Worm (Caenorhabditis elegans) whole organism, L1 larva: Measurements from ENCODE around the gene F17C11.13.

ENCODE experiments used
- C04F5.9 ChIP-seq: sonication (generic microtip); optimal IDR thresholded peaks from 2 replicates; lab custom pipeline; 2016; ENCODE audit warnings: missing genetic modification characterization, missing compliant biosample characterization
- C16A3.4 ChIP-seq: fragments of 150-350 bp; optimal IDR thresholded peaks from 2 replicates; lab custom pipeline; 2014; ENCODE audit warnings: missing biosample characterization, missing genetic modification characterization
- Y116A8C.19 ChIP-seq: sonication (generic microtip); optimal IDR thresholded peaks from 2 replicates; lab custom pipeline; 2016; ENCODE audit warnings: missing compliant biosample characterization, missing genetic modification characterization, borderline replicate concordance
- aha-1 ChIP-seq: fragments of 150-350 bp; optimal IDR thresholded peaks from 2 replicates; lab custom pipeline; 2014; ENCODE audit warnings: missing biosample characterization, missing genetic modification characterization
- blmp-1 ChIP-seq: fragments of 150-350 bp; optimal IDR thresholded peaks from 2 replicates; lab custom pipeline; 2014; ENCODE audit warnings: missing biosample characterization, missing genetic modification characterization
- ceh-8 ChIP-seq: fragments of 200-800 bp; sonication (Bioruptor generic); optimal IDR thresholded peaks from 2 replicates; lab custom pipeline; 2018; ENCODE audit warnings: mild to moderate bottlenecking, missing genetic modification characterization, moderate library complexity, missing compliant biosample characterization
- ceh-82 ChIP-seq, 3 experiments: fragments of 150-350 bp in 1 of 3; sonication (generic microtip) in 2 of 3; optimal IDR thresholded peaks; 2 replicates each; lab custom pipeline; 2014 to 2017; ENCODE audit warnings: missing biosample characterization in 3 of 3, missing genetic modification characterization in 3 of 3
- ceh-88 ChIP-seq: fragments of 200-800 bp; sonication (Bioruptor generic); IDR thresholded peaks from 2 replicates; pipeline ENCODE4 v1.3.6; 2022; ENCODE audit warnings: missing genetic modification characterization, missing compliant biosample characterization
- ceh-90 ChIP-seq: sonication (generic microtip); optimal IDR thresholded peaks from 2 replicates; lab custom pipeline; 2016; ENCODE audit warnings: missing genetic modification characterization, missing compliant biosample characterization
- efl-1 ChIP-seq, 4 experiments: fragments of 150-350 bp; optimal IDR thresholded peaks in 3 of 4; peaks in 1 of 4; 1 replicate in 1 of 4; 2 replicates in 3 of 4; lab custom pipeline; 2014; ENCODE audit warnings: missing biosample characterization in 2 of 4, missing genetic modification characterization in 2 of 4, missing genetic modification reagents in 2 of 4
- efl-3 ChIP-seq: fragments of 200-800 bp; sonication (Bioruptor generic); optimal IDR thresholded peaks from 2 replicates; lab custom pipeline; 2018; ENCODE audit warnings: mild to moderate bottlenecking, missing genetic modification characterization, missing compliant biosample characterization
- elt-2 ChIP-seq: sonication (generic microtip); optimal IDR thresholded peaks from 2 replicates; lab custom pipeline; 2016; ENCODE audit warnings: missing genetic modification characterization, mild to moderate bottlenecking, inconsistent platforms, missing compliant biosample characterization, missing genetic modification reagents
- ets-5 ChIP-seq: fragments of 200-800 bp; sonication (Bioruptor generic); IDR thresholded peaks from 2 replicates; pipeline ENCODE4 v1.3.6; 2022; ENCODE audit warnings: missing genetic modification characterization, missing compliant biosample characterization
- fkh-4 ChIP-seq: sonication (generic microtip); optimal IDR thresholded peaks from 2 replicates; lab custom pipeline; 2016; ENCODE audit warnings: missing compliant biosample characterization, missing genetic modification characterization, borderline replicate concordance
- fkh-8 ChIP-seq: sonication (generic microtip); optimal IDR thresholded peaks from 2 replicates; lab custom pipeline; 2016; ENCODE audit warnings: mild to moderate bottlenecking, missing genetic modification characterization, missing compliant biosample characterization
- hlh-4 ChIP-seq: sonication (generic microtip); optimal IDR thresholded peaks from 2 replicates; lab custom pipeline; 2016; ENCODE audit warnings: mild to moderate bottlenecking, missing genetic modification characterization, missing compliant biosample characterization
- irx-1 ChIP-seq: sonication (generic microtip); optimal IDR thresholded peaks from 2 replicates; lab custom pipeline; 2016; ENCODE audit warnings: missing genetic modification characterization, missing compliant biosample characterization
- isw-1 ChIP-seq: fragments of 200-800 bp; sonication (Bioruptor generic); IDR thresholded peaks from 2 replicates; pipeline ENCODE4 v1.3.6; 2022; ENCODE audit warnings: missing genetic modification characterization, missing compliant biosample characterization
- lin-13 ChIP-seq: fragments of 150-350 bp; optimal IDR thresholded peaks from 2 replicates; lab custom pipeline; 2014; ENCODE audit warnings: missing biosample characterization, missing genetic modification reagents, missing genetic modification characterization
- lin-15B ChIP-seq: fragments of 150-350 bp; sonication (generic microtip); optimal IDR thresholded peaks from 3 replicates; lab custom pipeline; 2014; ENCODE audit warnings: missing biosample characterization, missing genetic modification characterization
- lin-35 ChIP-seq, 2 experiments: fragments of 150-350 bp; optimal IDR thresholded peaks; 2 replicates each; lab custom pipeline; 2014; ENCODE audit warnings: missing biosample characterization in 2 of 2, missing genetic modification characterization in 2 of 2, missing genetic modification reagents in 2 of 2
- lir-3 ChIP-seq: sonication (generic microtip); optimal IDR thresholded peaks from 2 replicates; lab custom pipeline; 2016; ENCODE audit warnings: mild to moderate bottlenecking, missing genetic modification characterization, moderate library complexity, missing compliant biosample characterization; ENCODE audit not compliant: poor library complexity
- mab-9 ChIP-seq: fragments of 200-800 bp; sonication (Bioruptor generic); IDR thresholded peaks from 2 replicates; pipeline ENCODE4 v1.3.6; 2022; ENCODE audit warnings: missing genetic modification reagents, missing genetic modification characterization, missing compliant biosample characterization
- mdl-1 ChIP-seq, 2 experiments: fragments of 150-350 bp; optimal IDR thresholded peaks; 2 replicates each; lab custom pipeline; 2014 to 2017; ENCODE audit warnings: missing biosample characterization in 2 of 2, missing genetic modification characterization in 2 of 2, inconsistent platforms in 1 of 2
- mef-2 ChIP-seq: fragments of 150-350 bp; optimal IDR thresholded peaks from 2 replicates; lab custom pipeline; 2014; ENCODE audit warnings: missing biosample characterization, missing genetic modification characterization
- mep-1 ChIP-seq: fragments of 150-350 bp; optimal IDR thresholded peaks from 2 replicates; lab custom pipeline; 2014; ENCODE audit warnings: missing biosample characterization, missing genetic modification characterization
- nhr-19 ChIP-seq: fragments of 200-800 bp; sonication (Bioruptor generic); conservative IDR thresholded peaks from 2 replicates; pipeline ENCODE4 v1.3.6; 2022; ENCODE audit warnings: missing genetic modification characterization, missing compliant biosample characterization
- nhr-20 ChIP-seq: sonication (generic microtip); optimal IDR thresholded peaks from 2 replicates; lab custom pipeline; 2016; ENCODE audit warnings: mild to moderate bottlenecking, missing genetic modification characterization, missing compliant biosample characterization
- nhr-237 ChIP-seq: fragments of 150-350 bp; optimal IDR thresholded peaks from 2 replicates; lab custom pipeline; 2014; ENCODE audit warnings: missing biosample characterization, missing genetic modification characterization
- nhr-28 ChIP-seq: fragments of 150-350 bp; optimal IDR thresholded peaks from 2 replicates; lab custom pipeline; 2014; ENCODE audit warnings: missing biosample characterization, missing genetic modification characterization
- nhr-71 ChIP-seq: sonication (generic microtip); optimal IDR thresholded peaks from 2 replicates; lab custom pipeline; 2016; ENCODE audit warnings: mild to moderate bottlenecking, missing genetic modification characterization, moderate library complexity, missing compliant biosample characterization
- nhr-76 ChIP-seq: sonication (generic microtip); optimal IDR thresholded peaks from 2 replicates; lab custom pipeline; 2017; ENCODE audit warnings: missing biosample characterization, missing genetic modification characterization
- nhr-84 ChIP-seq: sonication (generic microtip); optimal IDR thresholded peaks from 2 replicates; lab custom pipeline; 2017; ENCODE audit warnings: missing biosample characterization, missing genetic modification characterization
- nhr-90 ChIP-seq: sonication (generic microtip); optimal IDR thresholded peaks from 2 replicates; lab custom pipeline; 2016; ENCODE audit warnings: mild to moderate bottlenecking, missing genetic modification characterization, missing compliant biosample characterization; ENCODE audit not compliant: poor library complexity
- pag-3 ChIP-seq: sonication (generic microtip); optimal IDR thresholded peaks from 2 replicates; lab custom pipeline; 2017; ENCODE audit warnings: missing genetic modification characterization, mild to moderate bottlenecking, missing compliant biosample characterization, antibody characterized with exemption, borderline replicate concordance; ENCODE audit not compliant: insufficient read depth
- pqm-1 ChIP-seq: sonication (generic microtip); optimal IDR thresholded peaks from 3 replicates; lab custom pipeline; 2017; ENCODE audit warnings: missing biosample characterization, missing genetic modification characterization
- rnt-1 ChIP-seq: sonication (generic microtip); optimal IDR thresholded peaks from 2 replicates; lab custom pipeline; 2016; ENCODE audit warnings: mild to moderate bottlenecking, missing genetic modification characterization, moderate library complexity, missing compliant biosample characterization
- snpc-4 ChIP-seq: fragments of 150-350 bp; optimal IDR thresholded peaks from 2 replicates; lab custom pipeline; 2014; ENCODE audit warnings: missing biosample characterization, missing genetic modification characterization
- snu-23 ChIP-seq: sonication (generic microtip); optimal IDR thresholded peaks from 2 replicates; lab custom pipeline; 2016; ENCODE audit warnings: missing genetic modification characterization, missing compliant biosample characterization
- sox-4 ChIP-seq: sonication (generic microtip); optimal IDR thresholded peaks from 2 replicates; lab custom pipeline; 2016; ENCODE audit warnings: missing genetic modification characterization, missing compliant biosample characterization
- tbx-2 ChIP-seq: sonication (generic microtip); optimal IDR thresholded peaks from 2 replicates; lab custom pipeline; 2016; ENCODE audit warnings: missing genetic modification characterization, missing compliant biosample characterization
- tlp-1 ChIP-seq: fragments of 150-350 bp; optimal IDR thresholded peaks from 2 replicates; lab custom pipeline; 2014; ENCODE audit warnings: missing biosample characterization, missing genetic modification characterization
- unc-130 ChIP-seq: fragments of 150-350 bp; optimal IDR thresholded peaks from 2 replicates; lab custom pipeline; 2017; ENCODE audit warnings: missing biosample characterization, missing genetic modification characterization, inconsistent platforms
- unc-30 ChIP-seq: sonication (generic microtip); optimal IDR thresholded peaks from 2 replicates; lab custom pipeline; 2017; ENCODE audit warnings: missing biosample characterization, missing genetic modification characterization
- unc-62 ChIP-seq: fragments of 150-350 bp; optimal IDR thresholded peaks from 2 replicates; lab custom pipeline; 2014; ENCODE audit warnings: missing biosample characterization, missing genetic modification reagents, missing genetic modification characterization
- unc-86 ChIP-seq: sonication (generic microtip); optimal IDR thresholded peaks from 2 replicates; lab custom pipeline; 2016; ENCODE audit warnings: missing genetic modification characterization, missing compliant biosample characterization
- unc-98 ChIP-seq: fragments of 200-800 bp; sonication (Bioruptor generic); IDR thresholded peaks from 2 replicates; pipeline ENCODE4 v1.3.6; 2022; ENCODE audit warnings: missing genetic modification characterization, missing compliant biosample characterization
- xbp-1 ChIP-seq: sonication (generic microtip); optimal IDR thresholded peaks from 2 replicates; lab custom pipeline; 2016; ENCODE audit warnings: missing genetic modification characterization, missing compliant biosample characterization
- zag-1 ChIP-seq: fragments of 150-350 bp; optimal IDR thresholded peaks from 2 replicates; lab custom pipeline; 2014; ENCODE audit warnings: missing biosample characterization, missing genetic modification characterization
- zip-4 ChIP-seq: fragments of 200-800 bp; sonication (Bioruptor generic); optimal IDR thresholded peaks from 2 replicates; lab custom pipeline; 2018; ENCODE audit warnings: mild to moderate bottlenecking, missing genetic modification characterization, moderate library complexity, missing compliant biosample characterization
- ztf-4 ChIP-seq: fragments of 150-350 bp; optimal IDR thresholded peaks from 2 replicates; lab custom pipeline; 2014; ENCODE audit warnings: missing biosample characterization, missing genetic modification characterization

F17C11.13 gene

DNA sequence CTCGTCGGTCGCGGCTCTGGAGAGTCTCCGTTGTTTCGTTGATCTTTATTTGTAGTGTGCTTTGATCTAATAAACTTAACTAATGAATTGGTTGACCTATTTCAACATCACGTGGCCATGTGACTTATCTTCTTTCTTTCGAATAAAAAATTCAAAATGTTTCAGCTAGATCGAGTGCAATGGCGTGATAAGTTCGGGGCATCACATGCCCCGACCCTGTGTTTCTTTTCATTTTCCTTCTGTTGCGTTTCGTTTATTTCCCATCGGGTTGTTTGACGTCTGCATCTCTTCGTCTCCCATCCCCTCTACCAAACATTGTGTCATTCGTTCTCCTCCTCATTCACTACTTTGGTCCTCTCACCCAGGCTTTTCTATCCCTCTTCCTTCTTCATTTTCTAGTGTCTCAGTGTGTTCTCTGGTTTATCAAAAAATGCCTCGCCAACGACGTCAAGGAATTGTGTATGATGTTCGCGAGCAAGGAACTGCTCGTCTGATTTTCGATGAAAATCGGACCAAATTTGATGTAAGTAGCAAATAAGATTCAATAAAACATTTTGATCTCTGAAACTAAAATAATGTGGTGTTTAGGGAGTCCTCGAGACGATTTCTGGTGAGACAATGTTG, 4.0 kb upstream of the F17C11.13 start, which contains the start of gene F17C11.4:
F17C11.4 (plus strand) TSS at position 206 of the 624 bp plus-strand sequence.
- peak; percentile 71 for TF ChIP-seq fkh-8 (tag; lab: Kevin White, UChicago)
- TF ChIP-seq fkh-4 = no peak
- TF ChIP-seq nhr-71 (tag; lab: Kevin White, UChicago) = peak; percentile 99
- no peak for TF ChIP-seq Y116A8C.19 (tag; lab: Kevin White, UChicago)
- TF ChIP-seq mef-2 (tag; lab: Kevin White, UChicago) = peak; percentile 62
- no peak for TF ChIP-seq efl-3 (GFP tag; lab: Kevin White, UChicago)
- TF ChIP-seq lir-3 (tag; lab: Kevin White, UChicago) = peak; percentile 78
- TF ChIP-seq ztf-4 (tag; lab: Kevin White, UChicago) = peak; percentile 84
- no peak for TF ChIP-seq hlh-4 (tag; lab: Kevin White, UChicago)
- peak; percentile 54; the same call in 1 of the 2 replicates for TF ChIP-seq mab-9 (GFP tag; lab: Robert Waterston, UW)
- TF ChIP-seq zip-4 (GFP tag; lab: Kevin White, UChicago) = peak; percentile 21
- peak; percentile 77 for TF ChIP-seq rnt-1 (tag; lab: Kevin White, UChicago)
- TF ChIP-seq zag-1 = no peak
- no peak for TF ChIP-seq aha-1 (tag; lab: Kevin White, UChicago)
- no peak for TF ChIP-seq lin-15B (tag; lab: Kevin White, UChicago)
- TF ChIP-seq pqm-1 (tag; lab: Kevin White, UChicago) = no peak
- peak; percentile 27 to 66 (median 35) for TF ChIP-seq ceh-82 (tag; optimal IDR thresholded peaks at IDR 0.05; lab: Kevin White, UChicago)
- peak; percentile 98 for TF ChIP-seq unc-130
- TF ChIP-seq nhr-20 (tag; lab: Kevin White, UChicago) = peak; percentile 97
- peak; percentile 75 for TF ChIP-seq mep-1
- TF ChIP-seq nhr-19 (GFP tag; lab: Robert Waterston, UW) = peak; percentile 96
- TF ChIP-seq unc-62 (GFP tag; lab: Kevin White, UChicago) = no peak
- TF ChIP-seq snpc-4 (tag; lab: Kevin White, UChicago) = peak; percentile 71
- peak; percentile 56 for TF ChIP-seq unc-86 (tag; lab: Kevin White, UChicago)
- peak; percentile 83 for TF ChIP-seq nhr-90 (tag; lab: Kevin White, UChicago)
- peak; percentile 12; the same call in 1 of the 2 replicates for TF ChIP-seq isw-1 (GFP tag; lab: Robert Waterston, UW)
- TF ChIP-seq ceh-90 (tag; lab: Kevin White, UChicago) = no peak
- TF ChIP-seq C04F5.9 (tag; lab: Kevin White, UChicago) = peak; percentile 25
- peak; percentile 66 for TF ChIP-seq C16A3.4 (tag; lab: Kevin White, UChicago)
- TF ChIP-seq unc-98 (GFP tag; lab: Robert Waterston, UW) = peak; percentile 57; the same call in 1 of the 2 replicates
- peak; percentile 69 to 78 for TF ChIP-seq lin-35 (GFP tag; optimal IDR thresholded peaks at IDR 0.05; lab: Kevin White, UChicago)
- TF ChIP-seq ceh-8 (GFP tag; lab: Kevin White, UChicago) = peak; percentile 59
- TF ChIP-seq sox-4 (tag; lab: Kevin White, UChicago) = no peak
- TF ChIP-seq irx-1 (tag; lab: Kevin White, UChicago) = peak; percentile 72
- peak; percentile 75 for TF ChIP-seq elt-2 (tag; lab: Kevin White, UChicago)
- TF ChIP-seq nhr-76 (tag; lab: Kevin White, UChicago) = no peak
- TF ChIP-seq xbp-1 (tag; lab: Kevin White, UChicago) = peak; percentile 74
- 0 out of 2 replicates have a peak, but pooled peaks have one; percentile 17 for TF ChIP-seq ceh-88
- TF ChIP-seq pag-3 (tag; lab: Kevin White, UChicago) = peak; percentile 70
- TF ChIP-seq unc-30 (tag; lab: Kevin White, UChicago) = no peak
- peak; percentile 78 for TF ChIP-seq lin-13 (GFP tag; lab: Kevin White, UChicago)
- TF ChIP-seq nhr-28 (tag; lab: Kevin White, UChicago) = no peak
- peak; percentile 88 for TF ChIP-seq tbx-2 (tag; lab: Kevin White, UChicago)
- TF ChIP-seq nhr-84 (tag; lab: Kevin White, UChicago) = no peak
- TF ChIP-seq mdl-1 (tag; optimal IDR thresholded peaks at IDR 0.05; lab: Kevin White, UChicago) = peak in 1 of 2 experiments; percentile 97
- no peak for TF ChIP-seq nhr-237 (tag; lab: Kevin White, UChicago)
- peak; percentile 43 to 51 for TF ChIP-seq efl-1 (optimal IDR thresholded peaks at IDR 0.05; lab: Kevin White, UChicago)
- peak; percentile 43 to 94 for TF ChIP-seq efl-1 (GFP tag; optimal IDR thresholded peaks at IDR 0.05 in 1 of 2; lab: Kevin White, UChicago)
- no peak for TF ChIP-seq tlp-1
- TF ChIP-seq snu-23 (GFP tag; lab: Kevin White, UChicago) = peak; percentile 95
- peak; percentile 93 for TF ChIP-seq blmp-1 (tag; lab: Kevin White, UChicago)
- no peak for TF ChIP-seq ets-5
